Fruit fly (Drosophila melanogaster): ENCODE measurements around the gene CG42748.

- TF ChIP-seq ey (GFP tag; optimal IDR thresholded peaks at IDR 0.05): no peak
- no peak for TF ChIP-seq fru (GFP tag; optimal IDR thresholded peaks at IDR 0.05)
- no peak for TF ChIP-seq N (GFP tag; optimal IDR thresholded peaks at IDR 0.05)
- no peak for TF ChIP-seq CG9705 (GFP tag; optimal IDR thresholded peaks at IDR 0.05)
- no peak for TF ChIP-seq psq (GFP tag; optimal IDR thresholded peaks at IDR 0.05)
- no peak for TF ChIP-seq OdsH (GFP tag; optimal IDR thresholded peaks at IDR 0.05)
- TF ChIP-seq Dfd (GFP tag; optimal IDR thresholded peaks at IDR 0.05): no peak
- no peak for TF ChIP-seq Dif (GFP tag; optimal IDR thresholded peaks at IDR 0.05; ENCODE audit: partially characterized antibody)
- TF ChIP-seq dmrt93B (GFP tag; optimal IDR thresholded peaks at IDR 0.05): no peak
Observed at dm6 chr2L:22142696-22143176, 11.7 kb downstream of the CG42748 start.

Data from whole organism, wandering third instar larva.